Fruit fly (Drosophila melanogaster): ENCODE results near the gene Pomp.

Pomp gene

DNA sequence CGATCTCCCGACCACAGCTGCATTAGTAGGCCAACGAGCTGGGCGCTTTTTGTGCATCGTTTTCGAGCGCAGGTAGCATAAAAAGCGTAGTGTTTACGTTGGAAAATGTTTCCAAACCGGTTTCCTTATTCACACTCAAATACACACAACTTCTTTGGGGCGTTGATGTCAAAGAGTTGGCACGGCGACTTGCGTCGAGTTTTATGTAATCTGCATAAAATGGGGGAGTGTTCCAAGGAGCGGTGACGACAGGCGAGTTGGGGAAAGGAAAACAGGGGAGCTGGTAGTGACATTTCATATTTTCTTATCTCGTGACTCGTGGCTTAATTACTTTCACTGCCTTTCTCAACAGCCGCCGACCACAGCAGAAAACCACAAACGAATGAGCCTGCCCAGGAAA, 7.2 kb downstream of the Pomp start:
- TF ChIP-seq Myc (optimal IDR thresholded peaks at IDR 0.05): no peak
- no peak for TF ChIP-seq ttk (optimal IDR thresholded peaks at IDR 0.05)
- TF ChIP-seq psq (optimal IDR thresholded peaks at IDR 0.05): no peak
- TF ChIP-seq h (optimal IDR thresholded peaks at IDR 0.05): no peak
- no peak for TF ChIP-seq insv (optimal IDR thresholded peaks at IDR 0.05)

DNA sequence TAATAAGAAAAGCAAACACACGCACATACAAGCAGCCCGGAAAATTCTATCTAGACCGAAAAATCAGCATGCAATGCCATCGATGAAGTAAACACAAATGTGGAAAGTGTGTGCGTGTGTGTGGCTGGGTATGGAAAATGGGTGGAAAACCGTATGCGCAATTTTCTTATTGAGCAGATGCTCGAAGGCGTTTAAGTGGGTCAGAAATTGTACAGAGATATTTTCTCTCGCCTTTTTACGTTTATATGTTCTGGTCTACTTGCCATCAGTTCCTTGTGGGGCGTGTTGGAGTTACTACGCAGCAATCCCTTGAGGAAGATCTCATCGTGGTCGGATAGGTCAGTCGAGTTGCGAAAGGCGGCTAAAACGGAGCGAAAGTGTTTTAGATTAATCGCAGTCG, 8.3 kb downstream of the Pomp start:
- TF ChIP-seq h (optimal IDR thresholded peaks at IDR 0.05) (no peak), ttk (optimal IDR thresholded peaks at IDR 0.05) (no peak), Sin3A (optimal IDR thresholded peaks at IDR 0.05) (no peak), insv (optimal IDR thresholded peaks at IDR 0.05) (no peak), psq (optimal IDR thresholded peaks at IDR 0.05) (no peak), Myc (optimal IDR thresholded peaks at IDR 0.05) (no peak)

DNA sequence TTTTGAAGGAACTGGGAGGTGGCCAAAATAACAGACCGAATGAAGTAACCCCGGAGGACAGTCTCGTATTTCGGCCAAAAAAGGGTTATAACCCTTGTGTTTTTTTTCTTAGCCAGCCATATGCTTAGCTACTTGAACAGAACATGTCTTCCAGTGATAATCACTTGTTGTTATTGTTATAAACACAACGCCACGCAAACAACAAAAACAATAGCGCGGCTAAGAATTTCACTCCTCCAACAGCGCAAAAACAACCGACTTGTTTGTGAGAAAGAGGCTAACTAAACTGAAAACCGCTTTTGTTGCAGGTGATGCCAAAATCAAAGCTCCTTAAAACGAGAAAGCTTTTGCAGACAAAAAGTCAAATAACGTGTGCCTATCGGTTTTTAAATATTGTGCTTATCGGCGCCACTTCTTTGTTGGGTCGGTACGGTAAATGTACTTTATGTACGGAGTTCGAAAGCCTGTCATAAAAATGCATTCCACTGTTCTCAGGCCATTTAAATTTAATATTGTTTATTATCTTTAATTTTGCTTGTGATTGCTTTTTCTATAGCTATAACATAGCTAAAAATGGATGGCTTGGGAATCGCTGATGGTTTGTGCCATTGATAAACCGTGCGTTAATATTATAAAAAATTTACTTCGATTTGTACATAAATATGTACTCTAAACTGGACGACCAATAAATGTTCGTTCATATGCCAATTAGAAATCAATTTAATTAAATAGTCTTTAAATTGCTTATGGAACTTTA, 9.5 kb downstream of the Pomp start, which contains the start of gene vari:
TSS of gene vari (minus strand) at position 285 of the 757 bp plus-strand sequence.
- TF ChIP-seq Myc (optimal IDR thresholded peaks at IDR 0.05) (no peak), h (optimal IDR thresholded peaks at IDR 0.05) (no peak), ttk (optimal IDR thresholded peaks at IDR 0.05) (no peak), psq (optimal IDR thresholded peaks at IDR 0.05) (no peak), insv (optimal IDR thresholded peaks at IDR 0.05) (no peak), Sin3A (optimal IDR thresholded peaks at IDR 0.05) (no peak)

DNA sequence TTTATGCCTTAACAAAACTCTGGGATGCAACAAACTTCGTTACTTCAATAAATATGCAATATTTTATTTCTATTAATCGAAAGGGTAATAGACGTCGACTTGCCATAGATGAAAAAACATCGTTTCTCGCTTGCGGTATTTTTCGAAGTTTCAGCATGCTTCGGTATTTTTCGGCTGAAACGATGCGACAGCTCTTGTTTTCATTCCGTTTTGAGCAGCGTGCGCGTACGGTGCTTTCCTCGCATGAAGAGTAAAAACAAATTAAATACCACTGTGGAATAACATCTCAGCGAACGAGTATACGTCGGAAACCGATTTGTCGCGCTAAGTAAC, 10.0 kb downstream of the Pomp start, which contains the start of gene CG9328:
TSS of gene CG9328 (plus strand) at position 201 of the 333 bp plus-strand sequence.
- no peak for TF ChIP-seq h (optimal IDR thresholded peaks at IDR 0.05)
- TF ChIP-seq Sin3A (optimal IDR thresholded peaks at IDR 0.05): no peak
- TF ChIP-seq insv (optimal IDR thresholded peaks at IDR 0.05): no peak
- no peak for TF ChIP-seq ttk (optimal IDR thresholded peaks at IDR 0.05)
- no peak for TF ChIP-seq Myc (optimal IDR thresholded peaks at IDR 0.05)
- no peak for TF ChIP-seq psq (optimal IDR thresholded peaks at IDR 0.05)

DNA sequence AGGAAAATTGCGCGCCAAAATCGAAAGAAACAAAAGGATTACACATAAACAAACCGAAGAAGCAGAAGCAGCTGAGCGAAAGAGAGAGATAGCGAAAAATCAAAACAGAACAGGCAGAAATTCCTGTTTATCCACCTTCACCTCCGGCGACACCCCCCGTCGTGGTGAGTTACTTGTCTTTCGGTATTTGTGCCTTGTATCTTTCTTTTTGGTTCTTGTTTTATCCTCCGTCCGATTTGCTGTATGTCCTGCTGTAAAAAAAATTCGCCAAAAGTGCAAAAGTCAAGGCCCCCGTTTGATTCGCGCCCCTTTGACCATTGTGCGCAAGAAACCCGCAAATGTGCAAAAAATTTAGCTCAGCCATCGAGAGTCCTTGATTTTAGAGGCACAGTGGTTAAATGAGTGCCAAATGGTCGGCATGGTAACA, 10.9 kb downstream of the Pomp start:
- TF ChIP-seq insv (optimal IDR thresholded peaks at IDR 0.05) (no peak), psq (optimal IDR thresholded peaks at IDR 0.05) (no peak), h (optimal IDR thresholded peaks at IDR 0.05) (no peak), Myc (optimal IDR thresholded peaks at IDR 0.05) (no peak), Sin3A (optimal IDR thresholded peaks at IDR 0.05) (no peak), ttk (optimal IDR thresholded peaks at IDR 0.05) (no peak)

DNA sequence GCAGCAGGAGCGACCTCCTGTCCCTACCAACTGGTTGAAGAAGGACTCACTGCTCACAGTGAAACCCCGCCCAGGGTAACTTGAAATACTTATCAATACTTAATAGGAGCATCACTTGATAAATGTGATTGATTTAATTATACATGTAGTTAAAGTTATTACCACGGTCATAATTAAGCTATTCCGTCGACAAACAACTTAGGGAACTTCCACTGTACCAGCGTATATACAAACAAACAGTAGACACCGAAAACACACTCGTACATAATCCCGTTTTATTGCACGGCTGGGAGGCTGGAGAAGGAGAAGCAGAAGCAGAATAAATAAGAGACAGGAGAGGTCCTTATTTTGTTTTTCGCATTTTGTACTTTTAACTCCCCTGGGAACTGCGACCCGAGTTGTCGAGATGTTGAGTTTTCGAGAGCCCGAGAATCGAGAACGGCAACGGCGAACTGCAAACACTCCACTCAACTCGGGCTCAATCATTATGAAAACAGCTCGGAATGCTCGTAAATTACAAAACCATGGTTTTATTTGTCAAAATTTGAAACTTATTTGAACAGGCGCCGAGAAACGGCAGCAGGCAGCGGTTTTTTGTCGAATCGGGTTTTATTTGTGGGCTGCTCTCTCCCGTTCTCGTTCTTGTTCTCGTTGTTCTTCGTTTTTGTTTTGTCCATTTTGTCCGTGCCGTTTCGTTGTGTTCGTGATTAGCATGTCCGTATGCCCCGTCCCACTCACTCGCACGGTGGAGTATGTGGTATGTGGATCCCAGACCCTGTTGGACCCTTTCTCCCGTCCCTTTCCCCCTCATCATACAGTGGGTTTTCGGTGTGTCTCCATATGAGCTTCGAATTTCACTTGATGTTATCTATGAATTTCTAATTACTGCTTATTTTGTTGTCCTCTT, 12.8 kb downstream of the Pomp start:
- TF ChIP-seq insv (optimal IDR thresholded peaks at IDR 0.05): no peak
- TF ChIP-seq psq (optimal IDR thresholded peaks at IDR 0.05): peak; percentile 42

DNA sequence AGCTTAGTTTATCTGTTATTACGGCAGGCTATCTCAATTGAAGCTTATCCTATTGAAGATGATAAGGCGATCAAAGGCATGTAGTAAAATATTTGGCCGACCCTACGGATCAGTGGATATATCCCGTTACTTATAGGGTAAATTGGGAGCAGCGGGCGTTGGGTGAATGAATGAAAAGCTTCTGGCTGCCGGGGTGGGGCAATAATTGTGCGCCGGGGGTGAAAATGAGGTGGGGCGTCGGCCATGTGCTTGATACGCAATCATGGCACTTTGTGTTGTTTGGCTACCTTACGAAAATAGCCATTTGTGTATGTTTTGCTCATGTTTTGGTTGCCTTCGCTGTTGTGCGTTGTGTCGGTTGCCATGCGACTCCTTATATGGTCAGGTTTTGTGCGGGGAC, 14.3 kb downstream of the Pomp start:
- no peak for TF ChIP-seq Myc (optimal IDR thresholded peaks at IDR 0.05)
- TF ChIP-seq psq (optimal IDR thresholded peaks at IDR 0.05): no peak
- no peak for TF ChIP-seq insv (optimal IDR thresholded peaks at IDR 0.05)
- no peak for TF ChIP-seq h (optimal IDR thresholded peaks at IDR 0.05)
- TF ChIP-seq ttk (optimal IDR thresholded peaks at IDR 0.05): no peak
- no peak for TF ChIP-seq Sin3A (optimal IDR thresholded peaks at IDR 0.05)

DNA sequence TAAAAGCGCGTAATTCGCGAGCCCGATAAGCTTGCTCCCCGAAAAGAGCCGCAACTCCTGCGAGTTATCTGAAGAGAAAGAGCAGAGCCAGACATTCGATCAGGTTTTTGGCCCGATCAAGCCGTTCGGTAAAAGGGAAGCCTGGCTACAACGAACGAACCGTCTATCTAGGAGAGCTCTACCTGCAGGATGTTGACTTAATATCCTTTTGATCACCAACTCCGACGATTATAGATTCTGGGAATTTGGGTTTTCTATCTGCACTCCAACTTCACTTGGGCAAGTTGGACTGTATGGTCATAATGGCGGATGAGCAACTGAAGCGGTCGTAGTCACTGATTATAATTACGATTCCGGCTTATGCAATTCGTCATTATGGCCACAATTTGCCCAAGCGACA, 14.7 kb downstream of the Pomp start:
- TF ChIP-seq insv (optimal IDR thresholded peaks at IDR 0.05): no peak
- no peak for TF ChIP-seq h (optimal IDR thresholded peaks at IDR 0.05)
- no peak for TF ChIP-seq ttk (optimal IDR thresholded peaks at IDR 0.05)
- TF ChIP-seq psq (optimal IDR thresholded peaks at IDR 0.05): no peak
- no peak for TF ChIP-seq Sin3A (optimal IDR thresholded peaks at IDR 0.05)
- TF ChIP-seq Myc (optimal IDR thresholded peaks at IDR 0.05): no peak

DNA sequence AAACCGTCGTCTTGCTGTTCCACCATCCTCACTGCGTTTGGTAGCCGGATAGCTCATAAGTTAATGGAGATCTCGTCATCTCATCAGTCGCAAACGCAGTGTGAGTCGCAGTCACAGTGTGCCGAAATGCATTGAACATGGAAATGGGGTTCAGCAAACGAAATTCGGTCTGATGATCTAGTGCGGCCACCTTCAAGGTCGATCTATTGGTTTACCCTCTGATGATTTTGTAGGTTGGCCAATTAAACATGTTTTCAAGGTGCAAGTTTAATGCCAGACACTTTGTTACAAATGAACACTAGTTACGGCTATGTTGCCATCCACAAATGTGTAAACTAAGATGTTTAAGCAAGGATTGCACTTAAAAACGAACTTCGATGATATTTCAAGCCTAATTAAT, 15.4 kb downstream of the Pomp start:
- no peak for TF ChIP-seq Sin3A (optimal IDR thresholded peaks at IDR 0.05)
- TF ChIP-seq ttk (optimal IDR thresholded peaks at IDR 0.05): no peak
- TF ChIP-seq h (optimal IDR thresholded peaks at IDR 0.05): no peak
- no peak for TF ChIP-seq Myc (optimal IDR thresholded peaks at IDR 0.05)
- no peak for TF ChIP-seq psq (optimal IDR thresholded peaks at IDR 0.05)
- TF ChIP-seq insv (optimal IDR thresholded peaks at IDR 0.05): no peak

DNA sequence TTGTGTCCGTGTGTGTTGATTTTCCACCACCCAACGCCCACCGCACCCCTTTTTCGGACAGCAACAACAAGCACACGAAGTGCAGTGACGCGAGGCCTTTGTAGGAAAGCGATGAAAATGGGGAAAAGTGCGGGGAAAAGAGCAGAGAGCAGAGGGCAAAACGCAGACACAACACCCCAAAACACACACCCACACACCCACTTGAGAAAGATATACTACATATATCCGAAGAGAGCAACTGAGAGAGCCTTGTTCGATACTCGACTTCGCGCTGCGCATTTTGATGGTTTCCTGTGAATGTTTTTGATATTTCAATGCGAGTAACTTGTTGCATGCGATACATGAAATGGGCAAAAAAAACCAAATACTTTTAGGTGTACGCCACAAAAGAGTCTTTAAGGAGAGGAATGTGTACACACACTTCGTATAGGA, 16.3 kb downstream of the Pomp start:
- TF ChIP-seq insv (optimal IDR thresholded peaks at IDR 0.05) (no peak), psq (optimal IDR thresholded peaks at IDR 0.05) (no peak), Myc (optimal IDR thresholded peaks at IDR 0.05) (no peak), Sin3A (optimal IDR thresholded peaks at IDR 0.05) (no peak), ttk (optimal IDR thresholded peaks at IDR 0.05) (no peak), h (optimal IDR thresholded peaks at IDR 0.05) (no peak)

DNA sequence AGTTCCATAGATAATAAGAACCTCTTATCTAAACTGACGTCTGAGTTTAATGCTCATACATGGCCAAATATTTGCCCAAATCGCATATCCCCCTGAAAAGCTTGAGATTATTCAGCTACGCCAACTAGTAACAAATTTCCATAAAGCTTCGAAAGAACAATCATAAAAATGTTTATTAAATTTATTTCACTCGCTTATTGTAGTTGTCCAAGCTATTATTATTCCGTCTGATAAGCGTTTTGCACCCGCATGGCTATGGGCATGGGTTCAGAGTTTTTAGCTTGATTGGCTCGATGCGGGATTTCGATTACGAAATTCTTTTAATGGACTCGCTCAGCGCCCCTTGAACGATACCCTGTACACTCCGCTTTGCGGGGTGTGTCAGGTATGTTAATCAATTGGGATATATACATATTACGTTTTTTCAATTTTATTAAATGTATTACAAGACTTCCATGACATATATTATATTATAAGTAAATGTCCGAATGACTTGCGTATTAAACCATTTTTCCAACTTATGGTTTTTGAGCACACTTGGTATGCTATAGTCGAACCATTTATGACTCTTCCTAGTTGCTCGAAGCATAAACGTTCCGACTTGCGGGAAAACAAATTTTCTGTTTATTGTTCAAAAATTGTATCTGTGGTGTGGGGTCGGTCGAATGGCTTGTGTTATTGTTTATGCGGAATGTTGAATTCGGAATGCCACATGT, 18.3 kb downstream of the Pomp start:
- no peak for TF ChIP-seq h (optimal IDR thresholded peaks at IDR 0.05)
- no peak for TF ChIP-seq psq (optimal IDR thresholded peaks at IDR 0.05)
- TF ChIP-seq ttk (optimal IDR thresholded peaks at IDR 0.05): no peak
- TF ChIP-seq Myc (optimal IDR thresholded peaks at IDR 0.05): no peak
- TF ChIP-seq Sin3A (optimal IDR thresholded peaks at IDR 0.05): no peak
- no peak for TF ChIP-seq insv (optimal IDR thresholded peaks at IDR 0.05)

DNA sequence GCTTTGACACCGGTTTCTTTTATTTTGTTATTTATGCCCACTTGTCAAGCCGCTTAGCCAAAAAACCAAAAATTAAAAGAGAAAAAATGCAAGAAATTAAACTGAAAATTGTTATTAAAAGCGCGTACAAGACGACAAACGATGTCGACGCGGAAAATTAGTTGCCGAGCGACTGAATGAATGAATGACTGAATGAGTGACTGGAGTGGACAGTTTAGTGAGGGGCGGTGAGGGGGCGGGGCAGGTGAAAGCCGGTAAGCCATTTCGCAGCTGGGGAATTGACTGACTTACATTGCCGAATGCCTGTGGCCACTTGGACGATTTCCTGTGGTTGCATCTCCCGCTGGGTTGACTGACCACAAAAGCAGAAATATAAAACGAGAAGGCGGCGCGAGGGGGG, 19.2 kb downstream of the Pomp start:
- TF ChIP-seq insv (optimal IDR thresholded peaks at IDR 0.05): no peak
- TF ChIP-seq ttk (optimal IDR thresholded peaks at IDR 0.05): no peak
- no peak for TF ChIP-seq psq (optimal IDR thresholded peaks at IDR 0.05)
- no peak for TF ChIP-seq Myc (optimal IDR thresholded peaks at IDR 0.05)
- TF ChIP-seq h (optimal IDR thresholded peaks at IDR 0.05): no peak
- no peak for TF ChIP-seq Sin3A (optimal IDR thresholded peaks at IDR 0.05)
